Worm (Caenorhabditis elegans) whole organism, L3 larva: ENCODE results near the gene sid-2.

Experiments
- ZK546.5 ChIP-seq: sonication (generic microtip); optimal IDR thresholded peaks from 2 replicates; lab custom pipeline; 2017; ENCODE audit warnings: missing biosample characterization, missing genetic modification characterization
- daf-12 ChIP-seq: fragments of 150-350 bp; optimal IDR thresholded peaks from 2 replicates; lab custom pipeline; 2014; ENCODE audit warnings: missing biosample characterization, missing genetic modification reagents, missing genetic modification characterization
- jun-1 ChIP-seq: fragments of 150-350 bp; optimal IDR thresholded peaks from 2 replicates; lab custom pipeline; 2014; ENCODE audit warnings: missing biosample characterization, missing genetic modification reagents, missing genetic modification characterization
- lin-39 ChIP-seq: fragments of 150-350 bp; optimal IDR thresholded peaks from 2 replicates; lab custom pipeline; 2018; ENCODE audit warnings: missing biosample characterization, missing genetic modification reagents, missing genetic modification characterization
- mml-1 ChIP-seq: fragments of 150-350 bp; sonication (generic microtip); optimal IDR thresholded peaks from 3 replicates; lab custom pipeline; 2014; ENCODE audit warnings: missing biosample characterization, missing genetic modification characterization
- nhr-11 ChIP-seq: fragments of 150-350 bp; optimal IDR thresholded peaks from 2 replicates; lab custom pipeline; 2014; ENCODE audit warnings: missing biosample characterization, missing genetic modification characterization
- nhr-43 ChIP-seq: sonication (generic microtip); optimal IDR thresholded peaks from 2 replicates; lab custom pipeline; 2016; ENCODE audit warnings: mild to moderate bottlenecking, missing genetic modification characterization, missing compliant biosample characterization; ENCODE audit not compliant: poor library complexity, severe bottlenecking
- skn-1 ChIP-seq: fragments of 150-350 bp; optimal IDR thresholded peaks from 2 replicates; lab custom pipeline; 2014; ENCODE audit warnings: missing biosample characterization, missing genetic modification characterization
- unc-62 ChIP-seq: fragments of 150-350 bp; sonication (generic microtip); optimal IDR thresholded peaks from 4 replicates; lab custom pipeline; 2014; ENCODE audit warnings: missing biosample characterization, missing genetic modification reagents, missing genetic modification characterization
- zag-1 ChIP-seq: fragments of 150-350 bp; optimal IDR thresholded peaks from 2 replicates; lab custom pipeline; 2014; ENCODE audit warnings: missing biosample characterization, missing genetic modification characterization
- ztf-11 ChIP-seq: fragments of 150-350 bp; optimal IDR thresholded peaks from 2 replicates; lab custom pipeline; 2014; ENCODE audit warnings: missing biosample characterization, missing genetic modification characterization

- TF ChIP-seq ZK546.5 (tag; lab: Kevin White, UChicago), result no peak
- TF ChIP-seq skn-1 (tag; lab: Kevin White, UChicago), result no peak
- TF ChIP-seq jun-1, result no peak
- TF ChIP-seq unc-62 (GFP tag; lab: Kevin White, UChicago), result no peak
- TF ChIP-seq daf-12 (tag; lab: Kevin White, UChicago), result no peak
- TF ChIP-seq lin-39 (tag; lab: Kevin White, UChicago), result no peak
- no peak for TF ChIP-seq nhr-11
- no peak for TF ChIP-seq mml-1
- no peak for TF ChIP-seq zag-1
- no peak for TF ChIP-seq nhr-43 (tag; lab: Kevin White, UChicago)
- TF ChIP-seq ztf-11 (tag; lab: Kevin White, UChicago), result no peak
Measured at ce11 chrIII:13731589-13731988, 52.3 kb downstream of the sid-2 start, which contains the start of gene W06F12.2.
